Worm (Caenorhabditis elegans) whole organism, young adult: ENCODE measurements around the gene taf-10.
A peak's percentile ranks its signal among the peaks of the same experiment; 100 is the strongest.

Experiments
- B0035.1 ChIP-seq: sonication (generic microtip); optimal IDR thresholded peaks from 2 replicates; lab custom pipeline; 2016; ENCODE audit warnings: missing genetic modification characterization, mild to moderate bottlenecking, missing compliant biosample characterization, missing genotype, missing genetic modification reagents
- B0261.1 ChIP-seq: sonication (generic microtip); optimal IDR thresholded peaks from 2 replicates; lab custom pipeline; 2016; ENCODE audit warnings: mild to moderate bottlenecking, missing genetic modification characterization, moderate library complexity, missing compliant biosample characterization
- C06A6.2 ChIP-seq: fragments of 200-800 bp; sonication (Bioruptor generic); conservative IDR thresholded peaks from 2 replicates; pipeline ENCODE4 v1.3.6; 2022; ENCODE audit warnings: missing genetic modification characterization, missing compliant biosample characterization
- F10E7.11 ChIP-seq: sonication (generic microtip); optimal IDR thresholded peaks from 2 replicates; lab custom pipeline; 2017; ENCODE audit warnings: mild to moderate bottlenecking, missing genetic modification characterization, moderate library complexity, missing compliant biosample characterization
- F22D6.2 ChIP-seq: sonication (generic microtip); optimal IDR thresholded peaks from 2 replicates; lab custom pipeline; 2016; ENCODE audit warnings: mild to moderate bottlenecking, missing genetic modification characterization, missing compliant biosample characterization
- F37B4.10 ChIP-seq: fragments of 200-800 bp; sonication (Bioruptor generic); IDR thresholded peaks from 2 replicates; pipeline ENCODE4 v1.3.6; 2022; ENCODE audit warnings: missing genetic modification characterization, missing compliant biosample characterization
- F39B2.1 ChIP-seq: fragments of 200-800 bp; sonication (Bioruptor generic); IDR thresholded peaks from 2 replicates; pipeline ENCODE4 v1.3.6; 2022; ENCODE audit warnings: missing genetic modification reagents, missing genetic modification characterization, missing compliant biosample characterization
- F55B11.4 ChIP-seq: sonication (generic microtip); optimal IDR thresholded peaks from 2 replicates; lab custom pipeline; 2016; ENCODE audit warnings: missing compliant biosample characterization, missing genetic modification characterization, borderline replicate concordance; ENCODE audit not compliant: insufficient read depth
- T26A5.8 ChIP-seq: sonication (generic microtip); optimal IDR thresholded peaks from 2 replicates; lab custom pipeline; 2016; ENCODE audit warnings: missing genetic modification characterization, missing compliant biosample characterization
- aptf-2 ChIP-seq: fragments of 200-800 bp; sonication (Bioruptor generic); conservative IDR thresholded peaks from 2 replicates; pipeline ENCODE4 v1.3.6; 2022; ENCODE audit warnings: missing genetic modification reagents, missing genetic modification characterization, missing compliant biosample characterization
- attf-3 ChIP-seq: fragments of 200-800 bp; sonication (Bioruptor generic); conservative IDR thresholded peaks from 2 replicates; pipeline ENCODE4 v1.3.6; 2022; ENCODE audit warnings: missing genetic modification reagents, missing genetic modification characterization, missing compliant biosample characterization
- attf-5 ChIP-seq: fragments of 200-800 bp; sonication (Bioruptor generic); optimal IDR thresholded peaks from 2 replicates; lab custom pipeline; 2018; ENCODE audit warnings: mild to moderate bottlenecking, missing genetic modification characterization, missing compliant biosample characterization
- bed-1 ChIP-seq: fragments of 200-800 bp; sonication (Bioruptor generic); IDR thresholded peaks from 2 replicates; pipeline ENCODE4 v1.3.6; 2022; ENCODE audit warnings: missing genetic modification reagents, missing genetic modification characterization, missing compliant biosample characterization
- ceh-27 ChIP-seq: fragments of 200-800 bp; sonication (Bioruptor generic); optimal IDR thresholded peaks from 2 replicates; lab custom pipeline; 2018; ENCODE audit warnings: mild to moderate bottlenecking, missing genetic modification characterization, moderate library complexity, missing compliant biosample characterization
- ceh-40 ChIP-seq: fragments of 200-800 bp; sonication (Bioruptor generic); IDR thresholded peaks from 2 replicates; pipeline ENCODE4 v1.3.6; 2022; ENCODE audit warnings: missing genetic modification characterization, missing compliant biosample characterization
- ceh-79 ChIP-seq: sonication (generic microtip); optimal IDR thresholded peaks from 2 replicates; lab custom pipeline; 2017; ENCODE audit warnings: mild to moderate bottlenecking, missing genetic modification characterization, missing compliant biosample characterization
- ceh-91 ChIP-seq: fragments of 200-800 bp; sonication (Bioruptor generic); IDR thresholded peaks from 2 replicates; pipeline ENCODE4 v1.3.6; 2022; ENCODE audit warnings: missing genetic modification reagents, missing genetic modification characterization, missing compliant biosample characterization
- efl-1 ChIP-seq: fragments of 150-350 bp; optimal IDR thresholded peaks from 2 replicates; lab custom pipeline; 2014; ENCODE audit warnings: missing biosample characterization, missing genetic modification reagents, missing genetic modification characterization
- egl-18 ChIP-seq: fragments of 200-800 bp; sonication (Bioruptor generic); IDR thresholded peaks from 2 replicates; pipeline ENCODE4 v1.3.6; 2022; ENCODE audit warnings: missing genetic modification reagents, missing genetic modification characterization, missing compliant biosample characterization
- ekl-4 ChIP-seq: fragments of 200-800 bp; sonication (Bioruptor generic); IDR thresholded peaks from 2 replicates; pipeline ENCODE4 v1.3.6; 2022; ENCODE audit warnings: missing genetic modification reagents, missing genetic modification characterization, missing compliant biosample characterization
- fkh-3 ChIP-seq: sonication (generic microtip); optimal IDR thresholded peaks from 2 replicates; lab custom pipeline; 2016; ENCODE audit warnings: mild to moderate bottlenecking, missing genetic modification characterization, missing compliant biosample characterization
- hlh-26 ChIP-seq: fragments of 200-800 bp; sonication (Bioruptor generic); conservative IDR thresholded peaks from 2 replicates; pipeline ENCODE4 v1.3.6; 2022; ENCODE audit warnings: missing genetic modification reagents, missing genetic modification characterization, missing compliant biosample characterization
- lin-26 ChIP-seq: fragments of 200-800 bp; sonication (Bioruptor generic); IDR thresholded peaks from 2 replicates; pipeline ENCODE4 v1.3.6; 2022; ENCODE audit warnings: missing genetic modification reagents, missing genetic modification characterization, missing compliant biosample characterization
- lin-35 ChIP-seq, 3 experiments: fragments of 150-350 bp in 2 of 3; sonication (generic microtip) in 1 of 3; optimal IDR thresholded peaks; 2 replicates each; lab custom pipeline; 2014 to 2018; ENCODE audit warnings: missing biosample characterization in 3 of 3, missing genetic modification characterization in 3 of 3, missing genetic modification reagents in 3 of 3
- lir-1 ChIP-seq: fragments of 200-800 bp; sonication (Bioruptor generic); conservative IDR thresholded peaks from 2 replicates; pipeline ENCODE4 v1.3.6; 2022; ENCODE audit warnings: missing genetic modification reagents, missing genetic modification characterization, missing compliant biosample characterization
- lsl-1 ChIP-seq: fragments of 200-800 bp; sonication (Bioruptor generic); optimal IDR thresholded peaks from 2 replicates; lab custom pipeline; 2018; ENCODE audit warnings: mild to moderate bottlenecking, missing genetic modification characterization, moderate library complexity, missing compliant biosample characterization
- madf-10 ChIP-seq: sonication (generic microtip); optimal IDR thresholded peaks from 2 replicates; lab custom pipeline; 2016; ENCODE audit warnings: mild to moderate bottlenecking, missing genetic modification characterization, missing compliant biosample characterization
- madf-3 ChIP-seq: fragments of 200-800 bp; sonication (Bioruptor generic); IDR thresholded peaks from 2 replicates; pipeline ENCODE4 v1.3.6; 2022; ENCODE audit warnings: missing genetic modification reagents, missing genetic modification characterization, missing compliant biosample characterization
- madf-6 ChIP-seq: fragments of 200-800 bp; sonication (Bioruptor generic); IDR thresholded peaks from 2 replicates; pipeline ENCODE4 v1.3.6; 2022; ENCODE audit warnings: missing genetic modification reagents, missing genetic modification characterization, missing compliant biosample characterization
- madf-8 ChIP-seq: fragments of 200-800 bp; sonication (Bioruptor generic); conservative IDR thresholded peaks from 2 replicates; pipeline ENCODE4 v1.3.6; 2022; ENCODE audit warnings: missing genetic modification reagents, missing genetic modification characterization, missing compliant biosample characterization
- mel-28 ChIP-seq: sonication (generic microtip); optimal IDR thresholded peaks from 2 replicates; lab custom pipeline; 2016; ENCODE audit warnings: borderline replicate concordance, mild to moderate bottlenecking, missing genetic modification characterization, missing compliant biosample characterization
- mxl-1 ChIP-seq: sonication (generic microtip); optimal IDR thresholded peaks from 2 replicates; lab custom pipeline; 2016; ENCODE audit warnings: missing genetic modification characterization, missing compliant biosample characterization
- nfya-1 ChIP-seq: sonication (generic microtip); optimal IDR thresholded peaks from 2 replicates; lab custom pipeline; 2017; ENCODE audit warnings: antibody characterized with exemption, missing compliant biosample characterization, missing genetic modification characterization, borderline replicate concordance; ENCODE audit not compliant: insufficient read depth
- nhr-120 ChIP-seq: fragments of 200-800 bp; sonication (Bioruptor generic); IDR thresholded peaks from 2 replicates; pipeline ENCODE4 v1.3.6; 2022; ENCODE audit warnings: missing genetic modification characterization, missing compliant biosample characterization
- nhr-179 ChIP-seq: sonication (generic microtip); optimal IDR thresholded peaks from 2 replicates; lab custom pipeline; 2016; ENCODE audit warnings: mild to moderate bottlenecking, missing genetic modification characterization, missing compliant biosample characterization
- nhr-80 ChIP-seq: sonication (generic microtip); optimal IDR thresholded peaks from 2 replicates; lab custom pipeline; 2016; ENCODE audit warnings: missing genetic modification characterization, missing compliant biosample characterization
- pha-4 ChIP-seq: fragments of 150-350 bp; sonication (generic microtip); optimal IDR thresholded peaks from 2 replicates; lab custom pipeline; 2014; ENCODE audit warnings: missing biosample characterization, missing genetic modification reagents, missing genetic modification characterization
- rec-8 ChIP-seq, 2 experiments: sonication (generic microtip); optimal IDR thresholded peaks; 2 replicates each; lab custom pipeline; 2016; ENCODE audit warnings: mild to moderate bottlenecking in 2 of 2, missing genetic modification characterization in 2 of 2, missing genetic modification reagents in 2 of 2, missing genotype in 2 of 2, missing biosample characterization in 1 of 2, missing compliant biosample characterization in 1 of 2, moderate library complexity in 1 of 2
- snpc-3.4 ChIP-seq: sonication (generic microtip); optimal IDR thresholded peaks from 2 replicates; lab custom pipeline; 2017; ENCODE audit warnings: missing genetic modification characterization, mild to moderate bottlenecking, missing compliant biosample characterization, antibody characterized with exemption, moderate library complexity, missing genotype, missing genetic modification reagents
- snpc-4 ChIP-seq, 5 experiments: fragments of 150-350 bp in 1 of 5; sonication (generic microtip) in 4 of 5; optimal IDR thresholded peaks; 2 replicates each; lab custom pipeline; 2014 to 2018; ENCODE audit warnings: missing genetic modification characterization in 5 of 5, missing biosample characterization in 3 of 5, antibody characterized with exemption in 2 of 5, mild to moderate bottlenecking in 2 of 5, missing compliant biosample characterization in 2 of 5, missing genotype in 2 of 5, moderate library complexity in 2 of 5, missing genetic modification reagents in 1 of 5
- tbx-9 ChIP-seq: sonication (generic microtip); optimal IDR thresholded peaks from 2 replicates; lab custom pipeline; 2016; ENCODE audit warnings: borderline replicate concordance, missing genetic modification characterization, inconsistent platforms, missing compliant biosample characterization
- tlf-1 ChIP-seq: fragments of 200-800 bp; sonication (Bioruptor generic); optimal IDR thresholded peaks from 2 replicates; lab custom pipeline; 2018; ENCODE audit warnings: mild to moderate bottlenecking, missing genetic modification characterization, missing compliant biosample characterization
- unc-130 ChIP-seq: sonication (generic microtip); optimal IDR thresholded peaks from 2 replicates; lab custom pipeline; 2016; ENCODE audit warnings: missing genetic modification reagents, missing genetic modification characterization, missing compliant biosample characterization
- xnd-1 ChIP-seq: sonication (generic microtip); optimal IDR thresholded peaks from 2 replicates; lab custom pipeline; 2016; ENCODE audit warnings: missing genotype, missing genetic modification reagents, missing genetic modification characterization, missing compliant biosample characterization
- ztf-18 ChIP-seq: sonication (generic microtip); optimal IDR thresholded peaks from 2 replicates; lab custom pipeline; 2016; ENCODE audit warnings: missing genotype, mild to moderate bottlenecking, missing genetic modification characterization, missing compliant biosample characterization
- ztf-26 ChIP-seq: sonication (generic microtip); optimal IDR thresholded peaks from 2 replicates; lab custom pipeline; 2017; ENCODE audit warnings: missing genetic modification characterization, missing compliant biosample characterization
- ztf-28 ChIP-seq: fragments of 200-800 bp; sonication (Bioruptor generic); IDR thresholded peaks from 2 replicates; pipeline ENCODE4 v1.3.6; 2022; ENCODE audit warnings: missing genetic modification reagents, missing genetic modification characterization, missing compliant biosample characterization
- ztf-6 ChIP-seq: fragments of 200-800 bp; sonication (Bioruptor generic); IDR thresholded peaks from 2 replicates; pipeline ENCODE4 v1.3.6; 2022; ENCODE audit warnings: missing genetic modification reagents, missing genetic modification characterization, missing compliant biosample characterization

Gene taf-10

DNA sequence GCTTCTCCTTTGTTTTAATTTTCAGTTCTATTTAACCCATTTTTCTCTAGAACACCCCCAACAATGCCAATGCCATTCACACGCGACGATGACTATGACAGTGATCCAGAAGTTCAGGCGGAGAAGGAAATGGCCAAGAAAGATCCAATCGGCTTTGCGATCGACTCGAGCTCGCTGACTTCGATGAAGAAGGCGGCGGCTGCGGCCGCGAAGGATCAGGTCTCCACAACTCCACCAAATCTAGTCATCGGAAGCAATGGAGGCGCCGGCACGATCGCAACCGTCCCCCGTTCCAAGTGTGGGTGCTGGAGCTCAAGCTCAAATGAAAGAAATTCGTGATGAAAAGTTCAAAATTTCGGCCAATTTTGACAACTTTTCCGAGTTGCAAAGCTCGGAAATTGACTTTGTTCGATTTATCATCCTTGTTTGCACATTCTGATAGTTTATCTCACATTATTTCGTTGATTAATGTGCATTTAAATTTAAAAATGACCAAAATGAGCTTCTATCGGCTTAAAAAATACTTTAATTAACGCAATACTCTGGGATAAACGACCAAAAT is 1.1 kb downstream of the taf-10 start, which contains the start of gene K03B4.2:
K03B4.2 (plus strand) TSS at position 51 of the 562 bp plus-strand sequence.
- TF ChIP-seq nhr-179 (tag; lab: Kevin White, UChicago) (no peak), ekl-4 (GFP tag; lab: Robert Waterston, UW) (no peak), lin-26 (GFP tag; lab: Robert Waterston, UW) (no peak), F39B2.1 (no peak), efl-1 (no peak), attf-5 (no peak), nfya-1 (tag; lab: Kevin White, UChicago) (no peak), C06A6.2 (no peak), mel-28 (tag; lab: Kevin White, UChicago) (no peak), B0261.1 (no peak), ceh-91 (GFP tag; lab: Robert Waterston, UW) (no peak), lir-1 (no peak), F37B4.10 (GFP tag; lab: Robert Waterston, UW) (no peak), tbx-9 (tag; lab: Kevin White, UChicago) (no peak), lsl-1 (no peak), madf-10 (tag; lab: Kevin White, UChicago) (no peak), ceh-27 (no peak), T26A5.8 (tag; lab: Kevin White, UChicago) (no peak), madf-8 (GFP tag; lab: Robert Waterston, UW) (0 out of 2 replicates have a peak, but pooled peaks have one; percentile 12), pha-4 (no peak), snpc-3.4 (tag; lab: Kevin White, UChicago) (no peak), snpc-4 (GFP tag; optimal IDR thresholded peaks at IDR 0.05; lab: Kevin White, UChicago) (no peak), snpc-4 (tag; optimal IDR thresholded peaks at IDR 0.05; lab: Kevin White, UChicago) (no peak), F22D6.2 (tag; lab: Kevin White, UChicago) (no peak), fkh-3 (tag; lab: Kevin White, UChicago) (no peak), unc-130 (GFP tag; lab: Kevin White, UChicago) (no peak), attf-3 (GFP tag; lab: Robert Waterston, UW) (no peak), ceh-79 (tag; lab: Kevin White, UChicago) (no peak), madf-6 (GFP tag; lab: Robert Waterston, UW) (peak; percentile 34), tlf-1 (no peak), bed-1 (GFP tag; lab: Robert Waterston, UW) (no peak), ztf-18 (tag; lab: Kevin White, UChicago) (no peak), xnd-1 (no peak), nhr-80 (no peak), mxl-1 (tag; lab: Kevin White, UChicago) (no peak), nhr-120 (no peak), ceh-40 (GFP tag; lab: Robert Waterston, UW) (no peak), F55B11.4 (tag; lab: Kevin White, UChicago) (no peak), F10E7.11 (tag; lab: Kevin White, UChicago) (no peak), egl-18 (GFP tag; lab: Robert Waterston, UW) (0 out of 2 replicates have a peak, but pooled peaks have one; percentile 19), rec-8 (tag; optimal IDR thresholded peaks at IDR 0.05; lab: Kevin White, UChicago) (no peak), ztf-26 (tag; lab: Kevin White, UChicago) (no peak), ztf-28 (GFP tag; lab: Robert Waterston, UW) (no peak), B0035.1 (tag; lab: Kevin White, UChicago) (no peak), ztf-6 (no peak), lin-35 (GFP tag; optimal IDR thresholded peaks at IDR 0.05; lab: Kevin White, UChicago) (peak in 1 of 3 experiments; percentile 15), madf-3 (peak; percentile 38; the same call in 1 of the 2 replicates), hlh-26 (GFP tag; lab: Robert Waterston, UW) (no peak), aptf-2 (GFP tag; lab: Robert Waterston, UW) (no peak)
